Fruit fly (Drosophila melanogaster) whole organism, embryonic: ENCODE measurements around the gene Vav.

Experiments
- Aef1 ChIP-seq: fragments of 200-800 bp; sonication (Bioruptor generic); IDR thresholded peaks from 3 replicates; pipeline ENCODE4 v1.3.6; 2022; ENCODE audit warnings: missing biosample characterization, missing genetic modification characterization
- CG13424 ChIP-seq: fragments of 200-800 bp; sonication (Bioruptor generic); optimal IDR thresholded peaks from 2 replicates; lab custom pipeline; 2019; ENCODE audit warnings: missing biosample characterization, mild to moderate bottlenecking, missing genetic modification characterization, moderate library complexity
- CG15269 ChIP-seq: fragments of 200-800 bp; sonication (Bioruptor generic); optimal IDR thresholded peaks from 2 replicates; lab custom pipeline; 2018; ENCODE audit warnings: missing biosample characterization, mild to moderate bottlenecking, missing genetic modification characterization, moderate library complexity
- CG15601 ChIP-seq: fragments of 200-800 bp; sonication (Bioruptor generic); optimal IDR thresholded peaks from 3 replicates; lab custom pipeline; 2019; ENCODE audit warnings: missing biosample characterization, mild to moderate bottlenecking, missing genetic modification characterization, moderate library complexity
- CG8089 ChIP-seq: fragments of 200-800 bp; sonication (Bioruptor generic); optimal IDR thresholded peaks from 3 replicates; lab custom pipeline; 2016; ENCODE audit warnings: missing biosample characterization, missing genetic modification characterization
- CG8478 ChIP-seq: fragments of >200 bp; optimal IDR thresholded peaks from 2 replicates; lab custom pipeline; 2018
- Chrac-16 ChIP-seq: fragments of 200-800 bp; sonication (Bioruptor generic); optimal IDR thresholded peaks from 3 replicates; lab custom pipeline; 2016; ENCODE audit warnings: missing biosample characterization, missing genetic modification characterization
- Mes4 ChIP-seq: fragments of 200-800 bp; sonication (Bioruptor generic); optimal IDR thresholded peaks from 2 replicates; lab custom pipeline; 2016; ENCODE audit warnings: missing biosample characterization, missing genetic modification characterization
- dpn ChIP-seq, 2 experiments: fragments of 200-800 bp; sonication (Bioruptor generic); optimal IDR thresholded peaks; 3 replicates each; lab custom pipeline; 2016; ENCODE audit warnings: missing biosample characterization in 2 of 2, missing genetic modification characterization in 2 of 2
- jigr1 ChIP-seq: fragments of 200-800 bp; sonication (Bioruptor generic); IDR thresholded peaks from 3 replicates; pipeline ENCODE4 v1.3.6; 2022; ENCODE audit warnings: missing biosample characterization, missing genetic modification characterization
- kah ChIP-seq: fragments of 200-800 bp; sonication (Bioruptor generic); optimal IDR thresholded peaks from 2 replicates; lab custom pipeline; 2018; ENCODE audit warnings: missing biosample characterization, mild to moderate bottlenecking, missing genetic modification characterization
- usp ChIP-seq: fragments of >200 bp; optimal IDR thresholded peaks from 2 replicates; lab custom pipeline; 2017; ENCODE audit warnings: missing biosample characterization, missing genetic modification characterization

DNA sequence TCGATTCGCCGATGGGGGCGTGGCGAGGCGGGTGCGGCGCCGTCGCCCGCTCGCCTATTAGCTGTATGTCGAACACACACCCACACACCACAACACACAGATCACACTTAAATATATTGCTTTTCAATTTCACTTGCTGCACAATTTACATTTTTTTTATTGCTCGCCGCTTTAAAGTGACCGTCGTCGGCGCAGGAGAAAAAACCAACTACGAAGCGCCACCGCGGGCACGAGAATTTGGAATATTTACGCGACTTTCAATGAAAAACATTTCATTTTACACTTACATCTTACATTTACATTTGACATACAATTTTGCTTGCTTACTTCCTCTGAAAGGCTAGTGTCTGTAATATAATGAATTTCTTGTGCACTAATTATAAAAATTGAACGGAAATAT lies 549 bp upstream of the Vav start, which contains the start of gene rictor:
- TF ChIP-seq jigr1 (GFP tag; lab: Robert Waterston, UW) (no peak), Aef1 (GFP tag; lab: Robert Waterston, UW) (no peak), dpn (GFP tag; optimal IDR thresholded peaks at IDR 0.05; lab: Kevin White, UChicago) (no peak), Mes4 (no peak), CG8089 (GFP tag; lab: Kevin White, UChicago) (no peak), CG15269 (tag; lab: Kevin White, UChicago) (no peak), CG15601 (tag; lab: Kevin White, UChicago) (no peak), Chrac-16 (no peak), usp (no peak), CG13424 (tag; lab: Kevin White, UChicago) (no peak), CG8478 (lab: Kevin White, UChicago) (no peak), kah (GFP tag; lab: Kevin White, UChicago) (no peak)
